Worm (Caenorhabditis elegans) whole organism, L1 larva: Measurements from ENCODE around the gene T12G3.6.

Source experiments
- C04F5.9 ChIP-seq: sonication (generic microtip); optimal IDR thresholded peaks from 2 replicates; lab custom pipeline; 2016; ENCODE audit warnings: missing genetic modification characterization, missing compliant biosample characterization
- F16B12.6 ChIP-seq: fragments of 150-350 bp; optimal IDR thresholded peaks from 2 replicates; lab custom pipeline; 2014; ENCODE audit warnings: missing biosample characterization, missing genetic modification characterization
- Y116A8C.19 ChIP-seq: sonication (generic microtip); optimal IDR thresholded peaks from 2 replicates; lab custom pipeline; 2016; ENCODE audit warnings: missing compliant biosample characterization, missing genetic modification characterization, borderline replicate concordance
- aly-2 ChIP-seq: fragments of 150-350 bp; optimal IDR thresholded peaks from 2 replicates; lab custom pipeline; 2014; ENCODE audit warnings: missing biosample characterization, missing genetic modification characterization
- ama-1 ChIP-seq: fragments of 150-350 bp; optimal IDR thresholded peaks from 2 replicates; lab custom pipeline; 2014
- blmp-1 ChIP-seq: fragments of 150-350 bp; optimal IDR thresholded peaks from 2 replicates; lab custom pipeline; 2014; ENCODE audit warnings: missing biosample characterization, missing genetic modification characterization
- ceh-63 ChIP-seq: fragments of 200-800 bp; sonication (Bioruptor generic); optimal IDR thresholded peaks from 2 replicates; lab custom pipeline; 2018; ENCODE audit warnings: mild to moderate bottlenecking, missing genetic modification characterization, missing compliant biosample characterization
- ceh-8 ChIP-seq: fragments of 200-800 bp; sonication (Bioruptor generic); optimal IDR thresholded peaks from 2 replicates; lab custom pipeline; 2018; ENCODE audit warnings: mild to moderate bottlenecking, missing genetic modification characterization, moderate library complexity, missing compliant biosample characterization
- ceh-82 ChIP-seq, 3 experiments: fragments of 150-350 bp in 1 of 3; sonication (generic microtip) in 2 of 3; optimal IDR thresholded peaks; 2 replicates each; lab custom pipeline; 2014 to 2017; ENCODE audit warnings: missing biosample characterization in 3 of 3, missing genetic modification characterization in 3 of 3
- ceh-88 ChIP-seq: fragments of 200-800 bp; sonication (Bioruptor generic); IDR thresholded peaks from 2 replicates; pipeline ENCODE4 v1.3.6; 2022; ENCODE audit warnings: missing genetic modification characterization, missing compliant biosample characterization
- efl-1 ChIP-seq, 4 experiments: fragments of 150-350 bp; optimal IDR thresholded peaks in 3 of 4; peaks in 1 of 4; 1 replicate in 1 of 4; 2 replicates in 3 of 4; lab custom pipeline; 2014; ENCODE audit warnings: missing biosample characterization in 2 of 4, missing genetic modification characterization in 2 of 4, missing genetic modification reagents in 2 of 4
- efl-3 ChIP-seq: fragments of 200-800 bp; sonication (Bioruptor generic); optimal IDR thresholded peaks from 2 replicates; lab custom pipeline; 2018; ENCODE audit warnings: mild to moderate bottlenecking, missing genetic modification characterization, missing compliant biosample characterization
- egl-13 ChIP-seq: sonication (generic microtip); optimal IDR thresholded peaks from 2 replicates; lab custom pipeline; 2016; ENCODE audit warnings: missing genotype, missing genetic modification reagents, missing genetic modification characterization, missing compliant biosample characterization
- egl-27 ChIP-seq, 2 experiments: fragments of 150-350 bp in 1 of 2; sonication (generic microtip); optimal IDR thresholded peaks; 3 replicates each; lab custom pipeline; 2017 to 2018; ENCODE audit warnings: missing biosample characterization in 2 of 2, missing genetic modification characterization in 2 of 2, missing genetic modification reagents in 2 of 2
- elt-2 ChIP-seq: sonication (generic microtip); optimal IDR thresholded peaks from 2 replicates; lab custom pipeline; 2016; ENCODE audit warnings: missing genetic modification characterization, mild to moderate bottlenecking, inconsistent platforms, missing compliant biosample characterization, missing genetic modification reagents
- fkh-8 ChIP-seq: sonication (generic microtip); optimal IDR thresholded peaks from 2 replicates; lab custom pipeline; 2016; ENCODE audit warnings: mild to moderate bottlenecking, missing genetic modification characterization, missing compliant biosample characterization
- hlh-17 ChIP-seq: fragments of 200-800 bp; sonication (Bioruptor generic); optimal IDR thresholded peaks from 2 replicates; lab custom pipeline; 2018; ENCODE audit warnings: missing genetic modification characterization, mild to moderate bottlenecking, missing compliant biosample characterization, moderate library complexity, borderline replicate concordance
- hlh-4 ChIP-seq: sonication (generic microtip); optimal IDR thresholded peaks from 2 replicates; lab custom pipeline; 2016; ENCODE audit warnings: mild to moderate bottlenecking, missing genetic modification characterization, missing compliant biosample characterization
- jun-1 ChIP-seq: fragments of 150-350 bp; optimal IDR thresholded peaks from 2 replicates; lab custom pipeline; 2014; ENCODE audit warnings: missing biosample characterization, missing genetic modification reagents, missing genetic modification characterization
- lin-14 ChIP-seq: fragments of 200-800 bp; sonication (Bioruptor generic); optimal IDR thresholded peaks from 2 replicates; lab custom pipeline; 2018; ENCODE audit warnings: mild to moderate bottlenecking, missing genetic modification characterization, moderate library complexity, missing compliant biosample characterization
- lin-15B ChIP-seq: fragments of 150-350 bp; sonication (generic microtip); optimal IDR thresholded peaks from 3 replicates; lab custom pipeline; 2014; ENCODE audit warnings: missing biosample characterization, missing genetic modification characterization
- lin-35 ChIP-seq, 2 experiments: fragments of 150-350 bp; optimal IDR thresholded peaks; 2 replicates each; lab custom pipeline; 2014; ENCODE audit warnings: missing biosample characterization in 2 of 2, missing genetic modification characterization in 2 of 2, missing genetic modification reagents in 2 of 2
- lin-39 ChIP-seq: fragments of 150-350 bp; optimal IDR thresholded peaks from 2 replicates; lab custom pipeline; 2014; ENCODE audit warnings: missing biosample characterization, missing genetic modification reagents, missing genetic modification characterization
- lsy-2 ChIP-seq, 2 experiments: fragments of 150-350 bp; optimal IDR thresholded peaks; 2 replicates each; lab custom pipeline; 2014; ENCODE audit warnings: missing biosample characterization in 2 of 2, missing genetic modification characterization in 2 of 2
- mab-9 ChIP-seq: fragments of 200-800 bp; sonication (Bioruptor generic); IDR thresholded peaks from 2 replicates; pipeline ENCODE4 v1.3.6; 2022; ENCODE audit warnings: missing genetic modification reagents, missing genetic modification characterization, missing compliant biosample characterization
- mdl-1 ChIP-seq, 2 experiments: fragments of 150-350 bp; optimal IDR thresholded peaks; 2 replicates each; lab custom pipeline; 2014 to 2017; ENCODE audit warnings: missing biosample characterization in 2 of 2, missing genetic modification characterization in 2 of 2, inconsistent platforms in 1 of 2
- mep-1 ChIP-seq: fragments of 150-350 bp; optimal IDR thresholded peaks from 2 replicates; lab custom pipeline; 2014; ENCODE audit warnings: missing biosample characterization, missing genetic modification characterization
- nhr-19 ChIP-seq: fragments of 200-800 bp; sonication (Bioruptor generic); conservative IDR thresholded peaks from 2 replicates; pipeline ENCODE4 v1.3.6; 2022; ENCODE audit warnings: missing genetic modification characterization, missing compliant biosample characterization
- nhr-237 ChIP-seq: fragments of 150-350 bp; optimal IDR thresholded peaks from 2 replicates; lab custom pipeline; 2014; ENCODE audit warnings: missing biosample characterization, missing genetic modification characterization
- nhr-28 ChIP-seq: fragments of 150-350 bp; optimal IDR thresholded peaks from 2 replicates; lab custom pipeline; 2014; ENCODE audit warnings: missing biosample characterization, missing genetic modification characterization
- nhr-47 ChIP-seq: sonication (generic microtip); optimal IDR thresholded peaks from 2 replicates; lab custom pipeline; 2016; ENCODE audit warnings: mild to moderate bottlenecking, missing genetic modification characterization, moderate library complexity, missing compliant biosample characterization
- nhr-71 ChIP-seq: sonication (generic microtip); optimal IDR thresholded peaks from 2 replicates; lab custom pipeline; 2016; ENCODE audit warnings: mild to moderate bottlenecking, missing genetic modification characterization, moderate library complexity, missing compliant biosample characterization
- nhr-76 ChIP-seq: sonication (generic microtip); optimal IDR thresholded peaks from 2 replicates; lab custom pipeline; 2017; ENCODE audit warnings: missing biosample characterization, missing genetic modification characterization
- nhr-77 ChIP-seq: fragments of 150-350 bp; optimal IDR thresholded peaks from 2 replicates; lab custom pipeline; 2014; ENCODE audit warnings: missing biosample characterization, missing genetic modification characterization
- nhr-84 ChIP-seq: sonication (generic microtip); optimal IDR thresholded peaks from 2 replicates; lab custom pipeline; 2017; ENCODE audit warnings: missing biosample characterization, missing genetic modification characterization
- nhr-90 ChIP-seq: sonication (generic microtip); optimal IDR thresholded peaks from 2 replicates; lab custom pipeline; 2016; ENCODE audit warnings: mild to moderate bottlenecking, missing genetic modification characterization, missing compliant biosample characterization; ENCODE audit not compliant: poor library complexity
- pax-3 ChIP-seq: fragments of 200-800 bp; sonication (Bioruptor generic); optimal IDR thresholded peaks from 2 replicates; lab custom pipeline; 2018; ENCODE audit warnings: mild to moderate bottlenecking, missing genetic modification characterization, moderate library complexity, missing compliant biosample characterization
- pqm-1 ChIP-seq: sonication (generic microtip); optimal IDR thresholded peaks from 3 replicates; lab custom pipeline; 2017; ENCODE audit warnings: missing biosample characterization, missing genetic modification characterization
- rnt-1 ChIP-seq: sonication (generic microtip); optimal IDR thresholded peaks from 2 replicates; lab custom pipeline; 2016; ENCODE audit warnings: mild to moderate bottlenecking, missing genetic modification characterization, moderate library complexity, missing compliant biosample characterization
- sptf-1 ChIP-seq: fragments of 150-350 bp; optimal IDR thresholded peaks from 2 replicates; lab custom pipeline; 2014; ENCODE audit warnings: missing biosample characterization, missing genetic modification characterization
- unc-86 ChIP-seq: sonication (generic microtip); optimal IDR thresholded peaks from 2 replicates; lab custom pipeline; 2016; ENCODE audit warnings: missing genetic modification characterization, missing compliant biosample characterization
- unc-98 ChIP-seq: fragments of 200-800 bp; sonication (Bioruptor generic); IDR thresholded peaks from 2 replicates; pipeline ENCODE4 v1.3.6; 2022; ENCODE audit warnings: missing genetic modification characterization, missing compliant biosample characterization
- xbp-1 ChIP-seq: sonication (generic microtip); optimal IDR thresholded peaks from 2 replicates; lab custom pipeline; 2016; ENCODE audit warnings: missing genetic modification characterization, missing compliant biosample characterization
- ztf-11 ChIP-seq, 2 experiments: sonication (generic microtip); optimal IDR thresholded peaks; 2 replicates each; lab custom pipeline; 2016 to 2017; ENCODE audit warnings: missing genetic modification characterization in 2 of 2, missing biosample characterization in 1 of 2, missing compliant biosample characterization in 1 of 2
- ztf-4 ChIP-seq: fragments of 150-350 bp; optimal IDR thresholded peaks from 2 replicates; lab custom pipeline; 2014; ENCODE audit warnings: missing biosample characterization, missing genetic modification characterization

Gene T12G3.6

ce11 chrIV:12040431-12040830, 9.4 kb upstream of the T12G3.6 start:
- TF ChIP-seq nhr-28 (tag; lab: Kevin White, UChicago) (no peak), pax-3 (tag; lab: Kevin White, UChicago) (no peak), blmp-1 (tag; lab: Kevin White, UChicago) (peak; percentile 64), lin-14 (GFP tag; lab: Kevin White, UChicago) (no peak), nhr-19 (no peak), nhr-77 (tag; lab: Kevin White, UChicago) (no peak), lin-35 (GFP tag; optimal IDR thresholded peaks at IDR 0.05; lab: Kevin White, UChicago) (peak in 1 of 2 experiments; percentile 50), nhr-76 (tag; lab: Kevin White, UChicago) (no peak), hlh-17 (GFP tag; lab: Kevin White, UChicago) (no peak), egl-27 (tag; optimal IDR thresholded peaks at IDR 0.05; lab: Kevin White, UChicago) (no peak), elt-2 (tag; lab: Kevin White, UChicago) (peak; percentile 14), ceh-82 (tag; optimal IDR thresholded peaks at IDR 0.05; lab: Kevin White, UChicago) (no peak), F16B12.6 (no peak), Y116A8C.19 (no peak), fkh-8 (tag; lab: Kevin White, UChicago) (no peak), ceh-88 (no peak), nhr-71 (tag; lab: Kevin White, UChicago) (peak; percentile 2), efl-1 (optimal IDR thresholded peaks at IDR 0.05; lab: Kevin White, UChicago) (no peak), efl-1 (GFP tag; optimal IDR thresholded peaks at IDR 0.05 in 1 of 2; lab: Kevin White, UChicago) (no peak), egl-13 (tag; lab: Kevin White, UChicago) (no peak), ceh-8 (GFP tag; lab: Kevin White, UChicago) (no peak), unc-86 (tag; lab: Kevin White, UChicago) (no peak), lin-39 (tag; lab: Kevin White, UChicago) (no peak), jun-1 (tag; lab: Kevin White, UChicago) (no peak), ceh-63 (GFP tag; lab: Kevin White, UChicago) (no peak), xbp-1 (tag; lab: Kevin White, UChicago) (no peak), mdl-1 (tag; optimal IDR thresholded peaks at IDR 0.05; lab: Kevin White, UChicago) (no peak), mab-9 (GFP tag; lab: Robert Waterston, UW) (no peak), nhr-84 (tag; lab: Kevin White, UChicago) (no peak), nhr-237 (tag; lab: Kevin White, UChicago) (no peak), rnt-1 (tag; lab: Kevin White, UChicago) (no peak)

- peak; percentile 81 for TF ChIP-seq ama-1 (lab: Kevin White, UChicago)
- TF ChIP-seq aly-2 (tag; lab: Kevin White, UChicago), result peak; percentile 91
- TF ChIP-seq unc-98 (GFP tag; lab: Robert Waterston, UW), result no peak
- TF ChIP-seq mep-1 (tag; lab: Kevin White, UChicago), result peak; percentile 17
- TF ChIP-seq pqm-1 (tag; lab: Kevin White, UChicago), result no peak
- TF ChIP-seq lin-39 (tag; lab: Kevin White, UChicago), result no peak
- TF ChIP-seq nhr-47 (tag; lab: Kevin White, UChicago), result peak; percentile 42
- peak in 1 of 2 experiments; percentile 14 for TF ChIP-seq efl-1 (optimal IDR thresholded peaks at IDR 0.05; lab: Kevin White, UChicago)
- peak in 1 of 2 experiments; percentile 33 for TF ChIP-seq efl-1 (GFP tag; optimal IDR thresholded peaks at IDR 0.05 in 1 of 2; lab: Kevin White, UChicago)
- TF ChIP-seq ztf-4 (tag; lab: Kevin White, UChicago), result peak; percentile 57
- no peak for TF ChIP-seq hlh-4 (tag; lab: Kevin White, UChicago)
- TF ChIP-seq efl-3 (GFP tag; lab: Kevin White, UChicago), result no peak
- TF ChIP-seq sptf-1 (tag; lab: Kevin White, UChicago), result no peak
- peak; percentile 6 to 10 for TF ChIP-seq lsy-2 (tag; optimal IDR thresholded peaks at IDR 0.05; lab: Kevin White, UChicago)
- no peak for TF ChIP-seq ceh-8 (GFP tag; lab: Kevin White, UChicago)
- no peak for TF ChIP-seq lin-15B (tag; lab: Kevin White, UChicago)
- TF ChIP-seq fkh-8 (tag; lab: Kevin White, UChicago), result no peak
- TF ChIP-seq C04F5.9 (tag; lab: Kevin White, UChicago), result no peak
- TF ChIP-seq ceh-82 (tag; optimal IDR thresholded peaks at IDR 0.05; lab: Kevin White, UChicago), result no peak
- TF ChIP-seq lin-35 (GFP tag; optimal IDR thresholded peaks at IDR 0.05; lab: Kevin White, UChicago), result peak in 1 of 2 experiments; percentile 9
- no peak for TF ChIP-seq mab-9 (GFP tag; lab: Robert Waterston, UW)
- peak; percentile 46 for TF ChIP-seq nhr-71 (tag; lab: Kevin White, UChicago)
- peak in 1 of 2 experiments; percentile 16 for TF ChIP-seq ztf-11 (tag; optimal IDR thresholded peaks at IDR 0.05; lab: Kevin White, UChicago)
- no peak for TF ChIP-seq elt-2 (tag; lab: Kevin White, UChicago)
- TF ChIP-seq nhr-90 (tag; lab: Kevin White, UChicago), result peak; percentile 62
- TF ChIP-seq blmp-1 (tag; lab: Kevin White, UChicago), result no peak
- TF ChIP-seq egl-27 (tag; optimal IDR thresholded peaks at IDR 0.05; lab: Kevin White, UChicago), result no peak
- TF ChIP-seq nhr-19, result no peak; the same call in 1 of the 2 replicates
Measured at ce11 chrIV:12036924-12037323, 5.9 kb upstream of the T12G3.6 start.
